Worm (Caenorhabditis elegans) whole organism, young adult: ENCODE results near the gene srbc-6.

Experiments
- B0336.3 ChIP-seq: fragments of 200-800 bp; sonication (Bioruptor generic); IDR thresholded peaks from 2 replicates; pipeline ENCODE4 v1.3.6; 2022; ENCODE audit warnings: missing genetic modification characterization, missing compliant biosample characterization
- C06A6.2 ChIP-seq: fragments of 200-800 bp; sonication (Bioruptor generic); conservative IDR thresholded peaks from 2 replicates; pipeline ENCODE4 v1.3.6; 2022; ENCODE audit warnings: missing genetic modification characterization, missing compliant biosample characterization
- F39B2.1 ChIP-seq: fragments of 200-800 bp; sonication (Bioruptor generic); IDR thresholded peaks from 2 replicates; pipeline ENCODE4 v1.3.6; 2022; ENCODE audit warnings: missing genetic modification reagents, missing genetic modification characterization, missing compliant biosample characterization
- F49E8.2 ChIP-seq: sonication (generic microtip); optimal IDR thresholded peaks from 3 replicates; lab custom pipeline; 2017; ENCODE audit warnings: missing genetic modification characterization, mild to moderate bottlenecking, missing compliant biosample characterization, antibody characterized with exemption, moderate library complexity; ENCODE audit not compliant: insufficient read depth
- F57A8.1 ChIP-seq: fragments of 200-800 bp; sonication (Bioruptor generic); optimal IDR thresholded peaks from 2 replicates; lab custom pipeline; 2018; ENCODE audit warnings: mild to moderate bottlenecking, missing genetic modification characterization, moderate library complexity, missing compliant biosample characterization
- T26A5.8 ChIP-seq: sonication (generic microtip); optimal IDR thresholded peaks from 2 replicates; lab custom pipeline; 2016; ENCODE audit warnings: missing genetic modification characterization, missing compliant biosample characterization
- Y56A3A.18 ChIP-seq: fragments of 200-800 bp; sonication (Bioruptor generic); IDR thresholded peaks from 2 replicates; pipeline ENCODE4 v1.3.6; 2022; ENCODE audit warnings: missing genetic modification reagents, missing genetic modification characterization, missing compliant biosample characterization
- Y79H2A.3 ChIP-seq: fragments of 200-800 bp; sonication (Bioruptor generic); conservative IDR thresholded peaks from 2 replicates; pipeline ENCODE4 v1.3.6; 2022; ENCODE audit warnings: missing genetic modification reagents, missing genetic modification characterization, missing compliant biosample characterization
- akir-1 ChIP-seq: fragments of 200-800 bp; sonication (Bioruptor generic); optimal IDR thresholded peaks from 2 replicates; lab custom pipeline; 2018; ENCODE audit warnings: mild to moderate bottlenecking, missing genetic modification characterization, moderate library complexity, missing compliant biosample characterization
- atf-7 ChIP-seq: sonication (generic microtip); optimal IDR thresholded peaks from 2 replicates; lab custom pipeline; 2017; ENCODE audit warnings: mild to moderate bottlenecking, missing genetic modification characterization, missing compliant biosample characterization
- attf-3 ChIP-seq: fragments of 200-800 bp; sonication (Bioruptor generic); conservative IDR thresholded peaks from 2 replicates; pipeline ENCODE4 v1.3.6; 2022; ENCODE audit warnings: missing genetic modification reagents, missing genetic modification characterization, missing compliant biosample characterization
- bed-1 ChIP-seq: fragments of 200-800 bp; sonication (Bioruptor generic); IDR thresholded peaks from 2 replicates; pipeline ENCODE4 v1.3.6; 2022; ENCODE audit warnings: missing genetic modification reagents, missing genetic modification characterization, missing compliant biosample characterization
- die-1 ChIP-seq: sonication (generic microtip); optimal IDR thresholded peaks from 2 replicates; lab custom pipeline; 2016; ENCODE audit warnings: missing genotype, mild to moderate bottlenecking, missing genetic modification characterization, missing compliant biosample characterization
- dpff-1 ChIP-seq: sonication (generic microtip); optimal IDR thresholded peaks from 2 replicates; lab custom pipeline; 2017; ENCODE audit warnings: mild to moderate bottlenecking, missing genetic modification characterization, missing compliant biosample characterization
- efl-1 ChIP-seq: fragments of 150-350 bp; optimal IDR thresholded peaks from 2 replicates; lab custom pipeline; 2014; ENCODE audit warnings: missing biosample characterization, missing genetic modification reagents, missing genetic modification characterization
- ets-4 ChIP-seq: fragments of 200-800 bp; sonication (Bioruptor generic); optimal IDR thresholded peaks from 2 replicates; lab custom pipeline; 2018; ENCODE audit warnings: mild to moderate bottlenecking, missing genetic modification characterization, missing compliant biosample characterization
- him-1 ChIP-seq: sonication (generic microtip); optimal IDR thresholded peaks from 2 replicates; lab custom pipeline; 2016; ENCODE audit warnings: missing genotype, missing genetic modification reagents, missing genetic modification characterization, missing compliant biosample characterization
- hrde-1 ChIP-seq: sonication (generic microtip); optimal IDR thresholded peaks from 2 replicates; lab custom pipeline; 2016; ENCODE audit warnings: missing genetic modification characterization, mild to moderate bottlenecking, missing compliant biosample characterization, moderate library complexity, missing genotype, missing genetic modification reagents, borderline replicate concordance
- let-607 ChIP-seq, 2 experiments: fragments of 200-800 bp in 1 of 2; sonication (Bioruptor generic) in 1 of 2; sonication (generic microtip) in 1 of 2; optimal IDR thresholded peaks; 2 replicates each; lab custom pipeline; 2016 to 2018; ENCODE audit warnings: mild to moderate bottlenecking in 2 of 2, missing compliant biosample characterization in 2 of 2, missing genetic modification characterization in 2 of 2, moderate library complexity in 2 of 2, missing genotype in 1 of 2
- lin-26 ChIP-seq: fragments of 200-800 bp; sonication (Bioruptor generic); IDR thresholded peaks from 2 replicates; pipeline ENCODE4 v1.3.6; 2022; ENCODE audit warnings: missing genetic modification reagents, missing genetic modification characterization, missing compliant biosample characterization
- lin-40 ChIP-seq: sonication (generic microtip); optimal IDR thresholded peaks from 2 replicates; lab custom pipeline; 2016; ENCODE audit warnings: missing genetic modification characterization, mild to moderate bottlenecking, missing compliant biosample characterization, missing genotype, missing genetic modification reagents
- madf-10 ChIP-seq: sonication (generic microtip); optimal IDR thresholded peaks from 2 replicates; lab custom pipeline; 2016; ENCODE audit warnings: mild to moderate bottlenecking, missing genetic modification characterization, missing compliant biosample characterization
- mcd-1 ChIP-seq: fragments of 200-800 bp; sonication (Bioruptor generic); IDR thresholded peaks from 2 replicates; pipeline ENCODE4 v1.3.6; 2022; ENCODE audit warnings: missing genetic modification reagents, missing genetic modification characterization, missing compliant biosample characterization
- mes-4 ChIP-seq: sonication (generic microtip); optimal IDR thresholded peaks from 2 replicates; lab custom pipeline; 2016; ENCODE audit warnings: missing genotype, missing genetic modification characterization, missing compliant biosample characterization
- nfya-2 ChIP-seq: fragments of 200-800 bp; sonication (Bioruptor generic); IDR thresholded peaks from 2 replicates; pipeline ENCODE4 v1.3.6; 2022; ENCODE audit warnings: missing genetic modification reagents, missing genetic modification characterization, missing compliant biosample characterization
- nfyb-1 ChIP-seq: fragments of 200-800 bp; sonication (Bioruptor generic); IDR thresholded peaks from 2 replicates; pipeline ENCODE4 v1.3.6; 2022; ENCODE audit warnings: missing genetic modification reagents, missing genetic modification characterization, missing compliant biosample characterization
- nhr-120 ChIP-seq: fragments of 200-800 bp; sonication (Bioruptor generic); IDR thresholded peaks from 2 replicates; pipeline ENCODE4 v1.3.6; 2022; ENCODE audit warnings: missing genetic modification characterization, missing compliant biosample characterization
- nhr-27 ChIP-seq: fragments of 200-800 bp; sonication (Bioruptor generic); optimal IDR thresholded peaks from 2 replicates; lab custom pipeline; 2018; ENCODE audit warnings: mild to moderate bottlenecking, missing genetic modification characterization, moderate library complexity, missing compliant biosample characterization
- nhr-90 ChIP-seq: sonication (generic microtip); optimal IDR thresholded peaks from 2 replicates; lab custom pipeline; 2016; ENCODE audit warnings: missing genotype, mild to moderate bottlenecking, missing genetic modification characterization, missing compliant biosample characterization
- pha-4 ChIP-seq: fragments of 150-350 bp; sonication (generic microtip); optimal IDR thresholded peaks from 2 replicates; lab custom pipeline; 2014; ENCODE audit warnings: missing biosample characterization, missing genetic modification reagents, missing genetic modification characterization
- repo-1 ChIP-seq: sonication (generic microtip); optimal IDR thresholded peaks from 2 replicates; lab custom pipeline; 2017; ENCODE audit warnings: mild to moderate bottlenecking, missing genetic modification characterization, missing compliant biosample characterization
- sdz-38 ChIP-seq: sonication (generic microtip); optimal IDR thresholded peaks from 2 replicates; lab custom pipeline; 2016; ENCODE audit warnings: missing genotype, missing genetic modification characterization, missing compliant biosample characterization
- snpc-1.1 ChIP-seq: sonication (generic microtip); optimal IDR thresholded peaks from 2 replicates; lab custom pipeline; 2017; ENCODE audit warnings: missing genetic modification characterization, mild to moderate bottlenecking, missing compliant biosample characterization, antibody characterized with exemption, moderate library complexity, missing genotype, missing genetic modification reagents; ENCODE audit not compliant: insufficient read depth
- tlf-1 ChIP-seq: fragments of 200-800 bp; sonication (Bioruptor generic); optimal IDR thresholded peaks from 2 replicates; lab custom pipeline; 2018; ENCODE audit warnings: mild to moderate bottlenecking, missing genetic modification characterization, missing compliant biosample characterization
- zim-3 ChIP-seq: sonication (generic microtip); optimal IDR thresholded peaks from 2 replicates; lab custom pipeline; 2017; ENCODE audit warnings: mild to moderate bottlenecking, missing genetic modification characterization, moderate library complexity, missing compliant biosample characterization
- ztf-22 ChIP-seq: fragments of 200-800 bp; sonication (Bioruptor generic); optimal IDR thresholded peaks from 2 replicates; lab custom pipeline; 2018; ENCODE audit warnings: mild to moderate bottlenecking, missing genetic modification characterization, moderate library complexity, missing compliant biosample characterization
- ztf-28 ChIP-seq: fragments of 200-800 bp; sonication (Bioruptor generic); IDR thresholded peaks from 2 replicates; pipeline ENCODE4 v1.3.6; 2022; ENCODE audit warnings: missing genetic modification reagents, missing genetic modification characterization, missing compliant biosample characterization
- ztf-6 ChIP-seq: fragments of 200-800 bp; sonication (Bioruptor generic); IDR thresholded peaks from 2 replicates; pipeline ENCODE4 v1.3.6; 2022; ENCODE audit warnings: missing genetic modification reagents, missing genetic modification characterization, missing compliant biosample characterization

srbc-6 gene

ce11 chrV:3124912-3125311 is 45.0 kb upstream of the srbc-6 start, which contains the start of gene Y73C8C.12:
TSS of gene Y73C8C.12 (plus strand) at chrV:3125212.
- no peak for TF ChIP-seq attf-3
- TF ChIP-seq C06A6.2: no peak
- no peak for TF ChIP-seq tlf-1 (GFP tag; lab: Kevin White, UChicago)
- no peak for TF ChIP-seq F49E8.2 (tag; lab: Kevin White, UChicago)
- TF ChIP-seq nhr-90: no peak
- no peak for TF ChIP-seq pha-4 (tag; lab: Kevin White, UChicago)
- no peak for TF ChIP-seq snpc-1.1 (tag; lab: Kevin White, UChicago)
- TF ChIP-seq mcd-1 (GFP tag; lab: Robert Waterston, UW): no peak
- no peak for TF ChIP-seq efl-1 (GFP tag; lab: Kevin White, UChicago)
- TF ChIP-seq madf-10: no peak
- TF ChIP-seq nhr-27 (tag; lab: Kevin White, UChicago): no peak
- TF ChIP-seq Y56A3A.18: no peak
- no peak for TF ChIP-seq T26A5.8
- TF ChIP-seq die-1 (tag; lab: Kevin White, UChicago): no peak
- TF ChIP-seq F57A8.1 (GFP tag; lab: Kevin White, UChicago): no peak
- no peak for TF ChIP-seq repo-1 (tag; lab: Kevin White, UChicago)
- no peak for TF ChIP-seq nfya-2 (GFP tag; lab: Robert Waterston, UW)
- TF ChIP-seq lin-26 (GFP tag; lab: Robert Waterston, UW): no peak

- TF ChIP-seq nfyb-1: no peak
- TF ChIP-seq F39B2.1 (GFP tag; lab: Robert Waterston, UW): no peak
- no peak for TF ChIP-seq lin-40 (tag; lab: Kevin White, UChicago)
- TF ChIP-seq ets-4 (GFP tag; lab: Kevin White, UChicago): no peak
- no peak for TF ChIP-seq akir-1 (GFP tag; lab: Kevin White, UChicago)
- TF ChIP-seq nhr-120: no peak
- no peak for TF ChIP-seq ztf-22 (GFP tag; lab: Kevin White, UChicago)
- TF ChIP-seq him-1 (tag; lab: Kevin White, UChicago): no peak
- no peak for TF ChIP-seq ztf-28 (GFP tag; lab: Robert Waterston, UW)
- no peak for TF ChIP-seq sdz-38 (tag; lab: Kevin White, UChicago)
- TF ChIP-seq bed-1: no peak
- TF ChIP-seq ztf-6 (GFP tag; lab: Robert Waterston, UW): no peak
- TF ChIP-seq hrde-1: no peak
- no peak for TF ChIP-seq dpff-1 (tag; lab: Kevin White, UChicago)
- TF ChIP-seq B0336.3 (GFP tag; lab: Robert Waterston, UW): no peak
- no peak for TF ChIP-seq atf-7 (tag; lab: Kevin White, UChicago)
Measured at ce11 chrV:3127670-3128069, 42.3 kb upstream of the srbc-6 start, which contains the start of gene Y73C8C.10. TSS of gene Y73C8C.10 (minus strand) at chrV:3127770.

- no peak for TF ChIP-seq Y79H2A.3
- no peak for TF ChIP-seq zim-3 (tag; lab: Kevin White, UChicago)
- no peak for TF ChIP-seq mes-4 (tag; lab: Kevin White, UChicago)
- TF ChIP-seq let-607 (tag; optimal IDR thresholded peaks at IDR 0.05; lab: Kevin White, UChicago): no peak
Measured at ce11 chrV:3128803-3129202, 41.1 kb upstream of the srbc-6 start, which contains the start of gene tat-6. TSS of gene tat-6 (plus strand) at chrV:3129103.
